Worm (Caenorhabditis elegans) whole organism, L1 larva: ENCODE results near the gene srw-77.

Experiments
- ceh-90 ChIP-seq: sonication (generic microtip); optimal IDR thresholded peaks from 2 replicates; lab custom pipeline; 2016; ENCODE audit warnings: missing genetic modification characterization, missing compliant biosample characterization
- dpl-1 ChIP-seq, 3 experiments: fragments of 150-350 bp in 2 of 3; sonication (generic microtip) in 1 of 3; optimal IDR thresholded peaks; 2 replicates each; lab custom pipeline; 2014 to 2017; ENCODE audit warnings: missing biosample characterization in 3 of 3, missing genetic modification characterization in 3 of 3, missing genetic modification reagents in 3 of 3
- sox-4 ChIP-seq: sonication (generic microtip); optimal IDR thresholded peaks from 2 replicates; lab custom pipeline; 2016; ENCODE audit warnings: missing genetic modification characterization, missing compliant biosample characterization
- sptf-1 ChIP-seq: fragments of 150-350 bp; optimal IDR thresholded peaks from 2 replicates; lab custom pipeline; 2014; ENCODE audit warnings: missing biosample characterization, missing genetic modification characterization

DNA sequence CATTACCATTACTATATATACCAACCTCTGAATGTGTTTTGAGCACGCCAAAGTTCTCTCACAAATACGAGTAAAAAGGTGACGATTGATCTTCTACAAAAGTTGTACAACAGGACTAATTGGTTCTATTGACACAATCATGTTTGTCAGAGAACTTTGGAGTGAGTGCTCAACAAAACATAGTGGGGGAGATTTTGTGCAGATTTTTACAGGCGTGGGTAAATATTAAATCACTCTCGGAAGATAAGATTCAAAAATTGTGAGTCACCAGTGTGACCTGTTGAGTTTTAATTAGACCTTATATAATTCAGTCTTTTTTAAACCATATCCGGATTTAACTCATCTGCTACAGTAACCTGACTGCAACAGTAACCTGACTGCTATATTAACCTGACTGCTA, 28.7 kb upstream of the srw-77 start, which contains the start of gene F14F8.8:
- TF ChIP-seq sptf-1 (no peak), ceh-90 (tag; lab: Kevin White, UChicago) (no peak), sox-4 (tag; lab: Kevin White, UChicago) (no peak), dpl-1 (GFP tag; optimal IDR thresholded peaks at IDR 0.05; lab: Kevin White, UChicago) (no peak)
